Worm (Caenorhabditis elegans) whole organism, L4/young adult: Measurements from ENCODE around the gene F44F4.9.

Experiments used
- W03F9.2 ChIP-seq: fragments of 150-350 bp; optimal IDR thresholded peaks from 2 replicates; lab custom pipeline; 2014; ENCODE audit warnings: missing biosample characterization, missing genetic modification characterization
- dao-5 ChIP-seq: sonication (generic microtip); optimal IDR thresholded peaks from 2 replicates; lab custom pipeline; 2016; ENCODE audit warnings: missing genotype, missing genetic modification characterization, moderate library complexity, missing compliant biosample characterization

- TF ChIP-seq W03F9.2 (tag; lab: Kevin White, UChicago): no peak
- no peak for TF ChIP-seq dao-5 (tag; lab: Kevin White, UChicago)
Measured at ce11 chrII:10884396-10884795, 31.2 kb downstream of the F44F4.9 start, which contains the start of gene egg-3.
